Worm (Caenorhabditis elegans) whole organism, mixed stage, embryonic: Measurements from ENCODE around the gene rrsr-1.

Source experiments
- blmp-1 ChIP-seq: fragments of 150-350 bp; optimal IDR thresholded peaks from 2 replicates; lab custom pipeline; 2014; ENCODE audit warnings: missing biosample characterization, missing genetic modification characterization
- ceh-39 ChIP-seq: fragments of 150-350 bp; optimal IDR thresholded peaks from 2 replicates; lab custom pipeline; 2014; ENCODE audit warnings: missing biosample characterization, missing genetic modification characterization
- elt-1 ChIP-seq: sonication (generic microtip); optimal IDR thresholded peaks from 2 replicates; lab custom pipeline; 2017; ENCODE audit warnings: missing genetic modification characterization, mild to moderate bottlenecking, missing compliant biosample characterization, antibody characterized with exemption, moderate library complexity, borderline replicate concordance; ENCODE audit not compliant: insufficient read depth
- elt-3 ChIP-seq: fragments of 150-350 bp; optimal IDR thresholded peaks from 2 replicates; lab custom pipeline; 2014; ENCODE audit warnings: missing biosample characterization, missing genetic modification characterization
- lin-32 ChIP-seq: fragments of 200-800 bp; sonication (Bioruptor generic); optimal IDR thresholded peaks from 2 replicates; lab custom pipeline; 2018; ENCODE audit warnings: mild to moderate bottlenecking, missing genetic modification characterization, missing compliant biosample characterization
- lsy-2 ChIP-seq: fragments of 150-350 bp; optimal IDR thresholded peaks from 2 replicates; lab custom pipeline; 2014; ENCODE audit warnings: missing biosample characterization, missing genetic modification characterization
- nhr-12 ChIP-seq: fragments of 150-350 bp; optimal IDR thresholded peaks from 2 replicates; lab custom pipeline; 2014; ENCODE audit warnings: missing biosample characterization, missing genetic modification characterization
- nhr-28 ChIP-seq: fragments of 150-350 bp; optimal IDR thresholded peaks from 2 replicates; lab custom pipeline; 2014; ENCODE audit warnings: missing biosample characterization, missing genetic modification characterization
- nhr-76 ChIP-seq: sonication (generic microtip); optimal IDR thresholded peaks from 2 replicates; lab custom pipeline; 2017; ENCODE audit warnings: missing biosample characterization, missing genetic modification characterization
- pha-4 ChIP-seq: fragments of 150-350 bp; optimal IDR thresholded peaks from 2 replicates; lab custom pipeline; 2018; ENCODE audit warnings: missing biosample characterization, missing genetic modification reagents, missing genetic modification characterization
- snpc-4 ChIP-seq: fragments of 150-350 bp; optimal IDR thresholded peaks from 2 replicates; lab custom pipeline; 2014; ENCODE audit warnings: missing biosample characterization, missing genetic modification characterization
- unc-39 ChIP-seq: fragments of 150-350 bp; optimal IDR thresholded peaks from 2 replicates; lab custom pipeline; 2014; ENCODE audit warnings: missing biosample characterization, missing genetic modification characterization
- unc-62 ChIP-seq: fragments of 150-350 bp; optimal IDR thresholded peaks from 2 replicates; lab custom pipeline; 2014; ENCODE audit warnings: missing biosample characterization, missing genetic modification reagents, missing genetic modification characterization
- zip-8 ChIP-seq: fragments of 150-350 bp; optimal IDR thresholded peaks from 2 replicates; lab custom pipeline; 2014; ENCODE audit warnings: missing biosample characterization, missing genetic modification characterization

DNA sequence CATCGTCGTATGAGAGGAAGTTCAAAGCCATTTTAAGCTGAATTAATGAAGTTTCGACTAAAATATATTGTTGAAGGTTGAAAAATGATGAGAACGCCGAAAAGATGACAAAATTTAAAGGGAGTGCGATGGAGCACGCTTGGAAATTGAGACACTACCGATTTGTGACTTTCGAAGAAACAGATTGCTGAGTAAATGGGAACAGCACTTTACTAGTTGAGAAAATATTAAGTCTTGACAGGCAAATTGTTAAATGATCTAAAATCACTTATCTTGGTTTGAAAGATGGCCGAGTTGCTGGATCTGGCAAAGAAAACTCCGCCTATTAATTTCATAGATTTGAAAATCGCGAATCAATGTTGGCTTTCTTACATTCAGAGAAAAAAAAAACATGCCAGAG is 1.5 kb downstream of the rrsr-1 start, which contains the start of gene rpoa-12:
- TF ChIP-seq elt-3 (tag; lab: Kevin White, UChicago): no peak
- TF ChIP-seq pha-4 (tag; lab: Kevin White, UChicago): no peak
- no peak for TF ChIP-seq nhr-76 (tag; lab: Kevin White, UChicago)
- TF ChIP-seq snpc-4 (tag; lab: Kevin White, UChicago): no peak
- TF ChIP-seq nhr-12: no peak
- TF ChIP-seq lsy-2: no peak
- no peak for TF ChIP-seq ceh-39 (tag; lab: Kevin White, UChicago)
- TF ChIP-seq elt-1 (tag; lab: Kevin White, UChicago): no peak
- TF ChIP-seq nhr-28: no peak
- no peak for TF ChIP-seq zip-8
- no peak for TF ChIP-seq lin-32
- no peak for TF ChIP-seq blmp-1 (tag; lab: Kevin White, UChicago)
- TF ChIP-seq unc-39 (tag; lab: Kevin White, UChicago): no peak
- no peak for TF ChIP-seq unc-62
